Worm (Caenorhabditis elegans) whole organism, L3 larva: ENCODE measurements around the gene W04G3.11.

Experiments used
- ama-1 ChIP-seq: fragments of 150-350 bp; optimal IDR thresholded peaks from 2 replicates; lab custom pipeline; 2018
- nhr-23 ChIP-seq: fragments of 150-350 bp; optimal IDR thresholded peaks from 2 replicates; lab custom pipeline; 2014; ENCODE audit warnings: missing biosample characterization, missing genetic modification reagents, missing genetic modification characterization
- pha-4 ChIP-seq: fragments of 150-350 bp; optimal IDR thresholded peaks from 2 replicates; lab custom pipeline; 2014; ENCODE audit warnings: missing biosample characterization, missing genetic modification reagents, missing genetic modification characterization

- no peak for TF ChIP-seq ama-1 (lab: Kevin White, UChicago)
- TF ChIP-seq pha-4 = peak; percentile 51
- no peak for TF ChIP-seq nhr-23
Measured at ce11 chrX:11132260-11132659, 43.3 kb downstream of the W04G3.11 start.
